Worm (Caenorhabditis elegans) whole organism, L3 larva: ENCODE results near the gene F32D8.13.

Source experiments
- R02D3.7 ChIP-seq: fragments of 150-350 bp; optimal IDR thresholded peaks from 2 replicates; lab custom pipeline; 2014; ENCODE audit warnings: missing biosample characterization, missing genetic modification characterization
- ZK546.5 ChIP-seq: sonication (generic microtip); optimal IDR thresholded peaks from 2 replicates; lab custom pipeline; 2017; ENCODE audit warnings: missing biosample characterization, missing genetic modification characterization
- ama-1 ChIP-seq: fragments of 150-350 bp; optimal IDR thresholded peaks from 2 replicates; lab custom pipeline; 2018
- ceh-9 ChIP-seq: sonication (generic microtip); optimal IDR thresholded peaks from 2 replicates; lab custom pipeline; 2018; ENCODE audit warnings: missing biosample characterization, missing genetic modification characterization
- sea-2 ChIP-seq: fragments of 150-350 bp; sonication (generic microtip); optimal IDR thresholded peaks from 4 replicates; lab custom pipeline; 2014; ENCODE audit warnings: missing biosample characterization, missing genetic modification reagents, missing genetic modification characterization
- tbx-2 ChIP-seq: sonication (generic microtip); optimal IDR thresholded peaks from 2 replicates; lab custom pipeline; 2016; ENCODE audit warnings: mild to moderate bottlenecking, missing genetic modification characterization, missing compliant biosample characterization
- unc-62 ChIP-seq: fragments of 150-350 bp; sonication (generic microtip); optimal IDR thresholded peaks from 4 replicates; lab custom pipeline; 2014; ENCODE audit warnings: missing biosample characterization, missing genetic modification reagents, missing genetic modification characterization

DNA sequence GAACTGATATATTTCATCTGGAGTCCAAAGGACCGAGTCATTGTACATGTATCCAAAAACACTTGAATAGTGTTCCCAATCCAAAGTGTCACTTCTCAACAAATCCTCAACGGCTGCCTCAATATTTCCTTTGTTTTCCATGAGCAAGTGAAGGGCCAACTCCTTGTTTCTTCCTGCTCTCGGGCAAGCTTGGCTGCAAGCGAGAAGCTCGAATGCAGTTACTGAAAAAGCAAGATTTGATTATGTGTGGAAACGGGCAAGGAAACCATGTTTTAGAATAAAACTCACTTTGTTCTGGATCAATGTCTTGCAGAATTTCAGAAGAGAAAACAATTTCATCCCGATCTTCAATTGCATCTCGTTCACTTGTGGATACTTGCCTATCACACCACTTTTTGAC is 42.1 kb downstream of the F32D8.13 start:
- TF ChIP-seq ZK546.5 (tag; lab: Kevin White, UChicago) (no peak), ama-1 (lab: Kevin White, UChicago) (no peak), tbx-2 (tag; lab: Kevin White, UChicago) (no peak), ceh-9 (tag; lab: Kevin White, UChicago) (no peak), R02D3.7 (tag; lab: Kevin White, UChicago) (no peak), sea-2 (no peak), unc-62 (GFP tag; lab: Kevin White, UChicago) (no peak)
